Comparison of ENCODE assay signal across 3 worm cellular contexts in the genomic region with DNA sequence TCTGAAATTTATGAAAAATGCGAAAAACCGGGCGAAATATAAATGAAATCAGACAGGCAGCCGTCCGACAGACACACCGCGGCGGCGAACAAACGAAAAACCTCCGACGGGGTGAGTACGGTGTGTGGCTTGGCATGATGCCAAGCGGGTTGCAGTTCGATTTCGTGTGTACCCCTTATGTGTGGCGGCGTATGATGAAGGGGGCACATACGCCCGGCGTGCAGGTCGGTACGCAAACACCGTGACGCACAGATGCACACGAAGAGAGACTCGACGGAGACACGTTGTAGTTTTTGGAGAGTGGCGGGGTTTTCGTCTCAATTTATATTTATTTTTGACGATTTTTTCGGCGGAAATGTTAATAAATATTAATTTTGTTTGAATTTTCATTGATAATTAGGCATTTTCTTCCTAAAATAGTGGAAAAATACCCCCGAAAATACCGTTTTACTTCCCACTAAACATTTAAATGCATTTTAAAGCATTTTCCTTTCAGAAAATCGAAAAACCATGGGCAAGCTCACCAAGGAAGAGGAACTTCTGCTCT.
TF ChIP-seq lines count a peak whose summit lies in the region.

trap-3 (plus strand) TSS at position 497 of the 547 bp plus-strand sequence.

TF ChIP-seq in whole organism, L1 larva, 84 proteins besides CTCF, POLR2A, EP300 and RAD21 (continued from another document and continues in another):
- TF ChIP-seq fkh-8 (tag; optimal IDR thresholded peaks at IDR 0.05; lab: Kevin White, UChicago) = peak; percentile 96
- peak; percentile 98 for TF ChIP-seq rnt-1 (tag; optimal IDR thresholded peaks at IDR 0.05; lab: Kevin White, UChicago)
- TF ChIP-seq sptf-1 (tag; optimal IDR thresholded peaks at IDR 0.05; lab: Kevin White, UChicago) = no peak
- peak; percentile 97 to 98 for TF ChIP-seq lsy-2 (tag; optimal IDR thresholded peaks at IDR 0.05; lab: Kevin White, UChicago)
- peak; percentile 98 for TF ChIP-seq nhr-85 (tag; lab: Kevin White, UChicago)
- TF ChIP-seq hpl-2 (GFP tag; optimal IDR thresholded peaks at IDR 0.05; lab: Kevin White, UChicago) = peak; percentile 85
- TF ChIP-seq snu-23 (GFP tag; optimal IDR thresholded peaks at IDR 0.05; lab: Kevin White, UChicago) = peak; percentile 98
- peak; percentile 96 for TF ChIP-seq tbx-2 (tag; optimal IDR thresholded peaks at IDR 0.05; lab: Kevin White, UChicago)
- TF ChIP-seq nhr-11 (tag; optimal IDR thresholded peaks at IDR 0.05; lab: Kevin White, UChicago) = peak; percentile 75
- peak; percentile 98 for TF ChIP-seq nhr-47 (tag; optimal IDR thresholded peaks at IDR 0.05; lab: Kevin White, UChicago)
- TF ChIP-seq nhr-71 (tag; optimal IDR thresholded peaks at IDR 0.05; lab: Kevin White, UChicago) = peak; percentile 98
- TF ChIP-seq nhr-20 (tag; optimal IDR thresholded peaks at IDR 0.05; lab: Kevin White, UChicago) = peak; percentile 97
- peak in 1 of 2 experiments; percentile 88 for TF ChIP-seq ztf-11 (tag; optimal IDR thresholded peaks at IDR 0.05; lab: Kevin White, UChicago)
- peak; percentile 93 for TF ChIP-seq fos-1 (tag; optimal IDR thresholded peaks at IDR 0.05; lab: Kevin White, UChicago)
- peak; percentile 39 for TF ChIP-seq pqm-1 (tag; optimal IDR thresholded peaks at IDR 0.05; lab: Kevin White, UChicago)
- TF ChIP-seq ets-5 (GFP tag; IDR thresholded peaks at IDR 0.05; lab: Robert Waterston, UW) = no peak
- TF ChIP-seq Y116A8C.19 (tag; optimal IDR thresholded peaks at IDR 0.05; lab: Kevin White, UChicago; ENCODE audit: borderline replicate concordance) = no peak
- TF ChIP-seq aha-1 (tag; optimal IDR thresholded peaks at IDR 0.05; lab: Kevin White, UChicago) = peak; percentile 86
- peak; percentile 82 for TF ChIP-seq ceh-88 (GFP tag; IDR thresholded peaks at IDR 0.05; lab: Robert Waterston, UW)
- TF ChIP-seq unc-98 (GFP tag; IDR thresholded peaks at IDR 0.05; lab: Robert Waterston, UW) = peak; percentile 84
- TF ChIP-seq nhr-90 (tag; optimal IDR thresholded peaks at IDR 0.05; lab: Kevin White, UChicago; ENCODE audit: poor library complexity) = peak; percentile 98
- peak; percentile 93 for TF ChIP-seq ztf-4 (tag; optimal IDR thresholded peaks at IDR 0.05; lab: Kevin White, UChicago)
- peak; percentile 74 for TF ChIP-seq blmp-1 (tag; optimal IDR thresholded peaks at IDR 0.05; lab: Kevin White, UChicago)
- TF ChIP-seq dpl-1 (GFP tag; optimal IDR thresholded peaks at IDR 0.05; lab: Kevin White, UChicago) = peak; percentile 81 to 86 (median 86)
- TF ChIP-seq ces-1 (GFP tag; optimal IDR thresholded peaks at IDR 0.05; lab: Kevin White, UChicago) = no peak
- peak; percentile 55 for TF ChIP-seq fkh-4 (tag; optimal IDR thresholded peaks at IDR 0.05; lab: Kevin White, UChicago; ENCODE audit: borderline replicate concordance)
- TF ChIP-seq nhr-77 (tag; optimal IDR thresholded peaks at IDR 0.05; lab: Kevin White, UChicago) = peak; percentile 94
- TF ChIP-seq egl-13 (tag; optimal IDR thresholded peaks at IDR 0.05; lab: Kevin White, UChicago) = peak; percentile 91
- peak; percentile 96 for TF ChIP-seq swsn-7 (tag; optimal IDR thresholded peaks at IDR 0.05; lab: Kevin White, UChicago)
- TF ChIP-seq isw-1 (GFP tag; IDR thresholded peaks at IDR 0.05; lab: Robert Waterston, UW) = peak; percentile 94
- no peak for TF ChIP-seq alr-1 (tag; optimal IDR thresholded peaks at IDR 0.05; lab: Kevin White, UChicago; ENCODE audit: borderline replicate concordance)
- peak; percentile 89 for TF ChIP-seq mab-9 (GFP tag; IDR thresholded peaks at IDR 0.05; lab: Robert Waterston, UW)
- peak; percentile 76 for TF ChIP-seq lin-39 (tag; optimal IDR thresholded peaks at IDR 0.05; lab: Kevin White, UChicago)
- TF ChIP-seq ceh-90 (tag; optimal IDR thresholded peaks at IDR 0.05; lab: Kevin White, UChicago) = peak; percentile 53
- no peak for TF ChIP-seq nhr-84 (tag; optimal IDR thresholded peaks at IDR 0.05; lab: Kevin White, UChicago)
- peak; percentile 93 for TF ChIP-seq grh-1 (GFP tag; IDR thresholded peaks at IDR 0.05; lab: Robert Waterston, UW)
- TF ChIP-seq C04F5.9 (tag; optimal IDR thresholded peaks at IDR 0.05; lab: Kevin White, UChicago) = peak; percentile 92
- peak; percentile 93 for TF ChIP-seq dsc-1 (tag; optimal IDR thresholded peaks at IDR 0.05; lab: Kevin White, UChicago)
- TF ChIP-seq C34B4.2 (tag; optimal IDR thresholded peaks at IDR 0.05; lab: Kevin White, UChicago) = peak; percentile 69
- no peak for TF ChIP-seq aly-2 (tag; optimal IDR thresholded peaks at IDR 0.05; lab: Kevin White, UChicago)
- TF ChIP-seq efl-3 (GFP tag; optimal IDR thresholded peaks at IDR 0.05; lab: Kevin White, UChicago) = no peak

TF ChIP-seq in whole organism, L3 larva, 47 proteins besides CTCF, POLR2A, EP300 and RAD21 (continued from another document):
- TF ChIP-seq ztf-11 (tag; optimal IDR thresholded peaks at IDR 0.05; lab: Kevin White, UChicago) = no peak
- TF ChIP-seq hmg-11 (tag; optimal IDR thresholded peaks at IDR 0.05; lab: Kevin White, UChicago) = peak; percentile 96
- TF ChIP-seq nhr-11 (tag; optimal IDR thresholded peaks at IDR 0.05; lab: Kevin White, UChicago) = peak; percentile 84
- TF ChIP-seq nhr-77 (tag; optimal IDR thresholded peaks at IDR 0.05; lab: Kevin White, UChicago) = peak; percentile 29
- TF ChIP-seq nhr-237 (tag; optimal IDR thresholded peaks at IDR 0.05; lab: Kevin White, UChicago) = no peak
- peak; percentile 88 for TF ChIP-seq elt-2 (tag; optimal IDR thresholded peaks at IDR 0.05; lab: Kevin White, UChicago)
- TF ChIP-seq zag-1 (tag; optimal IDR thresholded peaks at IDR 0.05; lab: Kevin White, UChicago) = no peak
- TF ChIP-seq egl-5 (tag; optimal IDR thresholded peaks at IDR 0.05; lab: Kevin White, UChicago) = peak; percentile 49
- peak; percentile 96 for TF ChIP-seq pha-4 (tag; optimal IDR thresholded peaks at IDR 0.05; lab: Kevin White, UChicago)
- TF ChIP-seq lin-15B (tag; optimal IDR thresholded peaks at IDR 0.05; lab: Kevin White, UChicago) = peak; percentile 95
- peak in 1 of 3 experiments; percentile 65 for TF ChIP-seq elt-3 (tag; optimal IDR thresholded peaks at IDR 0.05; lab: Kevin White, UChicago)
- peak; percentile 99 for TF ChIP-seq nhr-25 (tag; optimal IDR thresholded peaks at IDR 0.05; lab: Kevin White, UChicago)
- peak; percentile 35 for TF ChIP-seq ama-1 (optimal IDR thresholded peaks at IDR 0.05; lab: Kevin White, UChicago)
- peak; percentile 55 for TF ChIP-seq pqm-1 (tag; optimal IDR thresholded peaks at IDR 0.05; lab: Kevin White, UChicago)
- TF ChIP-seq tbx-2 (tag; optimal IDR thresholded peaks at IDR 0.05; lab: Kevin White, UChicago) = peak; percentile 92
- TF ChIP-seq nhr-67 (tag; optimal IDR thresholded peaks at IDR 0.05; lab: Kevin White, UChicago) = no peak
- no peak for TF ChIP-seq daf-12 (tag; optimal IDR thresholded peaks at IDR 0.05; lab: Kevin White, UChicago)
- no peak for TF ChIP-seq nhr-28 (tag; optimal IDR thresholded peaks at IDR 0.05; lab: Kevin White, UChicago)
- TF ChIP-seq unc-39 (tag; optimal IDR thresholded peaks at IDR 0.05; lab: Kevin White, UChicago) = no peak
- TF ChIP-seq fos-1 (tag; optimal IDR thresholded peaks at IDR 0.05; lab: Kevin White, UChicago) = no peak
- peak; percentile 85 for TF ChIP-seq R02D3.7 (tag; optimal IDR thresholded peaks at IDR 0.05; lab: Kevin White, UChicago)
- TF ChIP-seq nhr-23 (tag; optimal IDR thresholded peaks at IDR 0.05; lab: Kevin White, UChicago) = peak; percentile 96
- TF ChIP-seq aly-2 (tag; optimal IDR thresholded peaks at IDR 0.05; lab: Kevin White, UChicago) = no peak
- TF ChIP-seq ceh-16 (tag; optimal IDR thresholded peaks at IDR 0.05; lab: Kevin White, UChicago) = no peak
- peak; percentile 84 for TF ChIP-seq sea-2 (GFP tag; optimal IDR thresholded peaks at IDR 0.05; lab: Kevin White, UChicago)
- peak; percentile 50 for TF ChIP-seq fkh-10 (GFP tag; optimal IDR thresholded peaks at IDR 0.05; lab: Kevin White, UChicago)
- peak; percentile 97 for TF ChIP-seq lin-39 (tag; optimal IDR thresholded peaks at IDR 0.05; lab: Kevin White, UChicago)
- TF ChIP-seq ztf-4 (tag; optimal IDR thresholded peaks at IDR 0.05; lab: Kevin White, UChicago) = peak; percentile 92
- peak; percentile 98 for TF ChIP-seq lsy-12 (tag; optimal IDR thresholded peaks at IDR 0.05; lab: Kevin White, UChicago)
- TF ChIP-seq ZK546.5 (tag; optimal IDR thresholded peaks at IDR 0.05; lab: Kevin White, UChicago) = peak; percentile 14

TF ChIP-seq in whole organism, young adult, 124 proteins besides CTCF, POLR2A, EP300 and RAD21 (continued from another document and continues in another):
- TF ChIP-seq lir-1 (GFP tag; conservative IDR thresholded peaks at IDR 0.05; lab: Robert Waterston, UW) (peak; percentile 93), F10E7.11 (tag; optimal IDR thresholded peaks at IDR 0.05; lab: Kevin White, UChicago) (no peak), pha-4 (tag; optimal IDR thresholded peaks at IDR 0.05; lab: Kevin White, UChicago) (no peak), sdz-38 (tag; optimal IDR thresholded peaks at IDR 0.05; lab: Kevin White, UChicago) (no peak), lag-1 (GFP tag; IDR thresholded peaks at IDR 0.05; lab: Robert Waterston, UW) (no peak), dox-1 (GFP tag; IDR thresholded peaks at IDR 0.05; lab: Robert Waterston, UW) (peak; percentile 99), ets-4 (GFP tag; optimal IDR thresholded peaks at IDR 0.05; lab: Kevin White, UChicago) (peak; percentile 94), fkh-3 (tag; optimal IDR thresholded peaks at IDR 0.05; lab: Kevin White, UChicago) (no peak), nhr-27 (tag; optimal IDR thresholded peaks at IDR 0.05; lab: Kevin White, UChicago) (peak; percentile 38), F57A8.1 (GFP tag; optimal IDR thresholded peaks at IDR 0.05; lab: Kevin White, UChicago) (peak; percentile 11), efl-1 (GFP tag; optimal IDR thresholded peaks at IDR 0.05; lab: Kevin White, UChicago) (peak; percentile 73), egl-18 (GFP tag; IDR thresholded peaks at IDR 0.05; lab: Robert Waterston, UW) (peak; percentile 69; the same call in 1 of the 2 replicates), die-1 (tag; optimal IDR thresholded peaks at IDR 0.05; lab: Kevin White, UChicago) (peak; percentile 66), madf-3 (GFP tag; IDR thresholded peaks at IDR 0.05; lab: Robert Waterston, UW) (peak; percentile 96), F37B4.10 (GFP tag; IDR thresholded peaks at IDR 0.05; lab: Robert Waterston, UW) (0 out of 2 replicates have a peak, but pooled peaks have one; percentile 87), aptf-2 (GFP tag; conservative IDR thresholded peaks at IDR 0.05; lab: Robert Waterston, UW) (no peak), Y67H2A.10 (GFP tag; conservative IDR thresholded peaks at IDR 0.05; lab: Robert Waterston, UW) (peak; percentile 79), dpl-1 (GFP tag; optimal IDR thresholded peaks at IDR 0.05; lab: Kevin White, UChicago) (peak; percentile 66), hlh-12 (tag; optimal IDR thresholded peaks at IDR 0.05; lab: Kevin White, UChicago) (no peak), him-1 (tag; optimal IDR thresholded peaks at IDR 0.05; lab: Kevin White, UChicago) (peak; percentile 89), ztf-6 (GFP tag; IDR thresholded peaks at IDR 0.05; lab: Robert Waterston, UW) (peak; percentile 89), mcd-1 (GFP tag; IDR thresholded peaks at IDR 0.05; lab: Robert Waterston, UW) (peak; percentile 98), lsy-27 (tag; optimal IDR thresholded peaks at IDR 0.05; lab: Kevin White, UChicago; ENCODE audit: borderline replicate concordance, insufficient read depth) (peak; percentile 61), tbp1 (GFP tag; optimal IDR thresholded peaks at IDR 0.05; lab: Kevin White, UChicago) (peak; percentile 77), xnd-1 (tag; optimal IDR thresholded peaks at IDR 0.05; lab: Kevin White, UChicago) (peak; percentile 52), ztf-28 (GFP tag; IDR thresholded peaks at IDR 0.05; lab: Robert Waterston, UW) (peak; percentile 72; the same call in 1 of the 2 replicates), ceh-100 (GFP tag; IDR thresholded peaks at IDR 0.05; lab: Robert Waterston, UW) (peak; percentile 84), D2030.7 (GFP tag; IDR thresholded peaks at IDR 0.05; lab: Robert Waterston, UW) (peak; percentile 96), snpc-3.4 (tag; optimal IDR thresholded peaks at IDR 0.05; lab: Kevin White, UChicago) (peak; percentile 91), F55B11.4 (tag; optimal IDR thresholded peaks at IDR 0.05; lab: Kevin White, UChicago; ENCODE audit: borderline replicate concordance, insufficient read depth) (no peak), B0035.1 (tag; optimal IDR thresholded peaks at IDR 0.05; lab: Kevin White, UChicago) (peak; percentile 83), ztf-25 (GFP tag; IDR thresholded peaks at IDR 0.05; lab: Robert Waterston, UW) (no peak), tbx-9 (tag; optimal IDR thresholded peaks at IDR 0.05; lab: Kevin White, UChicago; ENCODE audit: borderline replicate concordance) (no peak), sea-2 (GFP tag; IDR thresholded peaks at IDR 0.05; lab: Robert Waterston, UW) (0 out of 2 replicates have a peak, but pooled peaks have one; percentile 49), T07F8.4 (tag; optimal IDR thresholded peaks at IDR 0.05; lab: Kevin White, UChicago) (peak; percentile 52), Y95B8A.8 (GFP tag; IDR thresholded peaks at IDR 0.05; lab: Robert Waterston, UW) (peak; percentile 95), nfya-1 (tag; optimal IDR thresholded peaks at IDR 0.05; lab: Kevin White, UChicago; ENCODE audit: borderline replicate concordance, insufficient read depth) (no peak), bed-2 (GFP tag; IDR thresholded peaks at IDR 0.05; lab: Robert Waterston, UW) (0 out of 2 replicates have a peak, but pooled peaks have one; percentile 73), lin-40 (tag; optimal IDR thresholded peaks at IDR 0.05; lab: Kevin White, UChicago) (peak; percentile 97), F23B12.7 (tag; optimal IDR thresholded peaks at IDR 0.05; lab: Kevin White, UChicago; ENCODE audit: insufficient read depth) (peak; percentile 91), egl-44 (GFP tag; IDR thresholded peaks at IDR 0.05; lab: Robert Waterston, UW) (peak; percentile 95), hlh-26 (GFP tag; conservative IDR thresholded peaks at IDR 0.05; lab: Robert Waterston, UW) (no peak), rec-8 (tag; optimal IDR thresholded peaks at IDR 0.05; lab: Kevin White, UChicago) (peak in 1 of 2 experiments; percentile 59), snpc-1.1 (tag; optimal IDR thresholded peaks at IDR 0.05; lab: Kevin White, UChicago; ENCODE audit: insufficient read depth) (peak; percentile 27), F33H1.4 (GFP tag; IDR thresholded peaks at IDR 0.05; lab: Robert Waterston, UW) (peak; percentile 83), madf-6 (GFP tag; IDR thresholded peaks at IDR 0.05; lab: Robert Waterston, UW) (peak; percentile 91), Y53F4B.3 (GFP tag; IDR thresholded peaks at IDR 0.05; lab: Robert Waterston, UW) (no peak), zim-3 (tag; optimal IDR thresholded peaks at IDR 0.05; lab: Kevin White, UChicago) (peak; percentile 38), attf-3 (GFP tag; conservative IDR thresholded peaks at IDR 0.05; lab: Robert Waterston, UW) (peak; percentile 80), repo-1 (tag; optimal IDR thresholded peaks at IDR 0.05; lab: Kevin White, UChicago) (peak; percentile 87), F52B5.7 (tag; optimal IDR thresholded peaks at IDR 0.05; lab: Kevin White, UChicago) (peak; percentile 85), aptf-3 (GFP tag; IDR thresholded peaks at IDR 0.05; lab: Robert Waterston, UW) (no peak), unc-62 (GFP tag; optimal IDR thresholded peaks at IDR 0.05; lab: Kevin White, UChicago) (peak; percentile 22), ceh-91 (GFP tag; IDR thresholded peaks at IDR 0.05; lab: Robert Waterston, UW) (peak; percentile 88), attf-5 (GFP tag; optimal IDR thresholded peaks at IDR 0.05; lab: Kevin White, UChicago) (peak; percentile 98), lin-35 (GFP tag; optimal IDR thresholded peaks at IDR 0.05; lab: Kevin White, UChicago) (peak in 2 of 3 experiments; percentile 13 to 86), F22D6.2 (tag; optimal IDR thresholded peaks at IDR 0.05; lab: Kevin White, UChicago) (peak; percentile 86), let-526 (GFP tag; IDR thresholded peaks at IDR 0.05; lab: Robert Waterston, UW) (peak; percentile 95), attf-6 (GFP tag; IDR thresholded peaks at IDR 0.05; lab: Robert Waterston, UW) (peak; percentile 85), tlf-1 (GFP tag; optimal IDR thresholded peaks at IDR 0.05; lab: Kevin White, UChicago) (peak; percentile 98), dpff-1 (tag; optimal IDR thresholded peaks at IDR 0.05; lab: Kevin White, UChicago) (no peak)
